Worm (Caenorhabditis elegans) whole organism, midembryonic: ENCODE data around the gene R07B7.12.

Experiments used
- T22C8.4 ChIP-seq: fragments of 200-800 bp; sonication (Bioruptor generic); IDR thresholded peaks from 2 replicates; pipeline ENCODE4 v1.3.6; 2022; ENCODE audit warnings: missing genetic modification characterization, missing compliant biosample characterization
- cog-1 ChIP-seq: sonication (generic microtip); optimal IDR thresholded peaks from 2 replicates; lab custom pipeline; 2016; ENCODE audit warnings: missing genetic modification characterization, missing compliant biosample characterization
- ztf-23 ChIP-seq: fragments of 200-800 bp; sonication (Bioruptor generic); IDR thresholded peaks from 2 replicates; pipeline ENCODE4 v1.3.6; 2022; ENCODE audit warnings: missing genetic modification reagents, missing genetic modification characterization, missing compliant biosample characterization
- ztf-29 ChIP-seq: fragments of 200-800 bp; sonication (Bioruptor generic); IDR thresholded peaks from 2 replicates; pipeline ENCODE4 v1.3.6; 2022; ENCODE audit warnings: missing genetic modification reagents, missing genetic modification characterization, missing compliant biosample characterization

DNA sequence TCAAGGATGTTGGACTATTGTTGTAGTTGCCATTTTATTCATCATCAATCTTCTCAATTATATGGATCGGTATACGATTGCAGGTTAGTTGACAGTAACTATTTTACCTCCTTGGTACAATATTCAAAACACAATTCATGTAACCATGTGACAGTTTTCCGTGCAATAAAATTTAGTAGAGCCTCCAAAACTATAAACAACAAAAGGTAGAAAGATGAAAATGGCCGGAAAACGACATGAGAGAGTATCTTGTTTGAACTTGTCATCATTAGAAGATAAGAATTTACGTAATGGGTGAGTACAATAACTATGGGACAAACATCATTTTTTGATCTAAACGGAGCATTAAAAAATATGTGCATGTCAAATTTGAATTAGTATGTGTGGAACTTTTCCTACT, 26.3 kb downstream of the R07B7.12 start:
- TF ChIP-seq cog-1 (tag; lab: Kevin White, UChicago) = no peak
- TF ChIP-seq ztf-29 (GFP tag; lab: Robert Waterston, UW) = no peak
- TF ChIP-seq ztf-23 = no peak
- no peak for TF ChIP-seq T22C8.4 (GFP tag; lab: Robert Waterston, UW)
